Worm (Caenorhabditis elegans) whole organism, early embryonic: Measurements from ENCODE around the gene ZK180.5.

ENCODE experiments used
- B0310.2 ChIP-seq: sonication (generic microtip); optimal IDR thresholded peaks from 2 replicates; lab custom pipeline; 2016; ENCODE audit warnings: mild to moderate bottlenecking, missing genetic modification characterization, missing compliant biosample characterization
- F13C5.2 ChIP-seq: sonication (generic microtip); optimal IDR thresholded peaks from 2 replicates; lab custom pipeline; 2017; ENCODE audit warnings: mild to moderate bottlenecking, missing genetic modification characterization, inconsistent platforms, missing compliant biosample characterization
- ama-1 ChIP-seq: fragments of 150-350 bp; optimal IDR thresholded peaks from 2 replicates; lab custom pipeline; 2014
- ceh-13 ChIP-seq: fragments of 200-800 bp; sonication (Bioruptor generic); optimal IDR thresholded peaks from 2 replicates; lab custom pipeline; 2018; ENCODE audit warnings: mild to moderate bottlenecking, missing genetic modification characterization, missing compliant biosample characterization
- ets-7 ChIP-seq: sonication (generic microtip); optimal IDR thresholded peaks from 2 replicates; lab custom pipeline; 2016; ENCODE audit warnings: missing genotype, missing genetic modification characterization, missing compliant biosample characterization
- flt-1 ChIP-seq: fragments of 200-800 bp; sonication (Bioruptor generic); IDR thresholded peaks from 2 replicates; pipeline ENCODE4 v1.3.6; 2022; ENCODE audit warnings: missing genetic modification characterization, missing compliant biosample characterization
- hmg-4 ChIP-seq: fragments of 200-800 bp; sonication (Bioruptor generic); optimal IDR thresholded peaks from 2 replicates; lab custom pipeline; 2018; ENCODE audit warnings: mild to moderate bottlenecking, missing genetic modification characterization, missing compliant biosample characterization
- tra-4 ChIP-seq: sonication (generic microtip); optimal IDR thresholded peaks from 2 replicates; lab custom pipeline; 2017; ENCODE audit warnings: missing genetic modification characterization, missing compliant biosample characterization

DNA sequence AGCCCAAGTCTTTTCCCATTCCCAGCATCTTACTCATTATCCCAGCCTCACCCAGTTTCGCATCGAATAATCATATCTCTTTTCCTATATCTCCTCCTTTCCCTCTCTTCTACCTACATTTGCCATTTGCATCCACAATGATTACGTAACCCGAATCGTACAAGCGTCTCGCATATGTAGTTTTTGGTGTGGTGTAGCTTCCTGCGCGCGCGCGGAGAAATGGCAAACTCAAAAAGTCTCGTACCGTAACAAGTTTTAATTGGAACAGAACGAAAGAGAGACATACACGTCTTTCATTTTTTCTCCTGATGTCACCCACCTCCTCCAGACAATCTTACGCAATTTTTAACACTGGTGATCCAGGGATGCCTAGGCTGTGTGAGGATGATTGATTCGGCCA, 9.1 kb upstream of the ZK180.5 start:
- no peak for TF ChIP-seq ama-1 (lab: Kevin White, UChicago)
- TF ChIP-seq ceh-13: no peak
- no peak for TF ChIP-seq flt-1 (GFP tag; lab: Robert Waterston, UW)
- no peak for TF ChIP-seq tra-4
- no peak for TF ChIP-seq hmg-4
- no peak for TF ChIP-seq ets-7
- TF ChIP-seq F13C5.2: no peak
- TF ChIP-seq B0310.2: no peak
